Fruit fly (Drosophila melanogaster) whole organism, adult: Measurements from ENCODE around the gene Aps.
A peak's percentile ranks its signal among the peaks of the same experiment; 100 is the strongest.

ENCODE experiments used
- CG11617 ChIP-seq: fragments of 200-800 bp; sonication (Bioruptor generic); optimal IDR thresholded peaks from 2 replicates; lab custom pipeline; 2017; ENCODE audit warnings: mild to moderate bottlenecking, missing biosample characterization, missing genetic modification reagents, missing genetic modification characterization
- CG12768 ChIP-seq: fragments of 200-800 bp; sonication (Bioruptor generic); optimal IDR thresholded peaks from 2 replicates; lab custom pipeline; 2017; ENCODE audit warnings: missing biosample characterization, missing genetic modification characterization, mild to moderate bottlenecking, moderate library complexity, missing genetic modification reagents
- CG14711 ChIP-seq: fragments of 200-800 bp; sonication (Bioruptor generic); optimal IDR thresholded peaks from 2 replicates; lab custom pipeline; 2018; ENCODE audit warnings: missing biosample characterization, mild to moderate bottlenecking, missing genetic modification characterization, moderate library complexity
- CG1620 ChIP-seq: fragments of 200-800 bp; sonication (Bioruptor generic); optimal IDR thresholded peaks from 2 replicates; lab custom pipeline; 2016; ENCODE audit warnings: missing biosample characterization, missing genetic modification characterization
- CG33017 ChIP-seq: fragments of 200-800 bp; sonication (Bioruptor generic); optimal IDR thresholded peaks from 2 replicates; lab custom pipeline; 2018; ENCODE audit warnings: missing biosample characterization, mild to moderate bottlenecking, missing genetic modification characterization, moderate library complexity
- CG5204 ChIP-seq: fragments of 200-800 bp; sonication (Bioruptor generic); optimal IDR thresholded peaks from 2 replicates; lab custom pipeline; 2016; ENCODE audit warnings: missing biosample characterization, missing genetic modification characterization
- CG7045 ChIP-seq: fragments of 200-800 bp; sonication (Bioruptor generic); optimal IDR thresholded peaks from 2 replicates; lab custom pipeline; 2017; ENCODE audit warnings: missing biosample characterization, mild to moderate bottlenecking, missing genetic modification characterization
- CG7101 ChIP-seq: fragments of 200-800 bp; sonication (Bioruptor generic); optimal IDR thresholded peaks from 2 replicates; lab custom pipeline; 2018; ENCODE audit warnings: missing biosample characterization, mild to moderate bottlenecking, missing genetic modification characterization, moderate library complexity
- Clk ChIP-seq: fragments of 200-800 bp; sonication (Bioruptor generic); optimal IDR thresholded peaks from 2 replicates; lab custom pipeline; 2017; ENCODE audit warnings: missing biosample characterization, missing genetic modification characterization
- Crg-1 ChIP-seq: fragments of 200-800 bp; sonication (Bioruptor generic); optimal IDR thresholded peaks from 2 replicates; lab custom pipeline; 2016; ENCODE audit warnings: missing biosample characterization, missing genetic modification characterization
- Hr96 ChIP-seq: fragments of 200-800 bp; sonication (Bioruptor generic); optimal IDR thresholded peaks from 2 replicates; lab custom pipeline; 2016; ENCODE audit warnings: missing biosample characterization, missing genetic modification characterization
- Mnt ChIP-seq: fragments of 200-800 bp; sonication (Bioruptor generic); optimal IDR thresholded peaks from 2 replicates; lab custom pipeline; 2016; ENCODE audit warnings: missing biosample characterization, mild to moderate bottlenecking, missing genetic modification characterization
- bab1 ChIP-seq: fragments of 200-800 bp; sonication (Bioruptor generic); optimal IDR thresholded peaks from 3 replicates; lab custom pipeline; 2019; ENCODE audit warnings: missing biosample characterization, mild to moderate bottlenecking, missing genetic modification characterization, moderate library complexity
- cic ChIP-seq: fragments of 200-800 bp; sonication (Bioruptor generic); optimal IDR thresholded peaks from 2 replicates; lab custom pipeline; 2017; ENCODE audit warnings: missing biosample characterization, mild to moderate bottlenecking, missing genetic modification characterization, moderate library complexity
- cnc ChIP-seq, 2 experiments: fragments of >200 bp; optimal IDR thresholded peaks; 2 replicates each; lab custom pipeline; 2017
- kay ChIP-seq: fragments of 200-800 bp; sonication (Bioruptor generic); peaks from one replicate; lab custom pipeline; 2016; ENCODE audit warnings: missing biosample characterization, missing genetic modification characterization, borderline replicate concordance
- ovo ChIP-seq: fragments of 200-800 bp; sonication (Bioruptor generic); optimal IDR thresholded peaks from 2 replicates; lab custom pipeline; 2016; ENCODE audit warnings: missing biosample characterization, missing genetic modification characterization
- pad ChIP-seq: fragments of 200-800 bp; sonication (Bioruptor generic); optimal IDR thresholded peaks from 3 replicates; lab custom pipeline; 2017; ENCODE audit warnings: missing biosample characterization, missing genetic modification characterization, mild to moderate bottlenecking, moderate library complexity, missing genetic modification reagents
- tj ChIP-seq: fragments of 200-800 bp; sonication (Bioruptor generic); optimal IDR thresholded peaks from 3 replicates; lab custom pipeline; 2017; ENCODE audit warnings: missing biosample characterization, mild to moderate bottlenecking, missing genetic modification characterization, moderate library complexity
- toe ChIP-seq: fragments of 200-800 bp; sonication (Bioruptor generic); optimal IDR thresholded peaks from 2 replicates; lab custom pipeline; 2016; ENCODE audit warnings: missing biosample characterization, missing genetic modification characterization

The Aps gene

dm6 chr3L:10855419-10856213 lies 43.3 kb downstream of the Aps start:
- TF ChIP-seq CG12768 (GFP tag; lab: Kevin White, UChicago): peak; percentile 54
- TF ChIP-seq CG5204: no peak
- peak; percentile 61 for TF ChIP-seq CG7101 (tag; lab: Kevin White, UChicago)
- TF ChIP-seq cic: no peak
- TF ChIP-seq toe (GFP tag; lab: Kevin White, UChicago): no peak
- TF ChIP-seq Crg-1: no peak
- TF ChIP-seq Mnt: no peak
- peak; percentile 19 for TF ChIP-seq pad
- no peak for TF ChIP-seq bab1
- TF ChIP-seq ovo (GFP tag; lab: Kevin White, UChicago): no peak
- peak; percentile 52 for TF ChIP-seq CG33017
- no peak for TF ChIP-seq CG1620
- no peak for TF ChIP-seq cnc (optimal IDR thresholded peaks at IDR 0.05; lab: Kevin White, UChicago)
- no peak for TF ChIP-seq Hr96 (GFP tag; lab: Kevin White, UChicago)
- TF ChIP-seq kay (GFP tag; lab: Kevin White, UChicago): no peak
- peak; percentile 35 for TF ChIP-seq Clk (GFP tag; lab: Kevin White, UChicago)
- peak; percentile 9 for TF ChIP-seq CG14711 (tag; lab: Kevin White, UChicago)
- no peak for TF ChIP-seq tj (GFP tag; lab: Kevin White, UChicago)
- peak; percentile 8 for TF ChIP-seq CG11617
- TF ChIP-seq CG7045 (GFP tag; lab: Kevin White, UChicago): peak; percentile 60

- TF ChIP-seq toe (GFP tag; lab: Kevin White, UChicago) (peak; percentile 15), CG11617 (peak; percentile 2), cnc (optimal IDR thresholded peaks at IDR 0.05; lab: Kevin White, UChicago) (no peak), cic (no peak), ovo (GFP tag; lab: Kevin White, UChicago) (no peak), CG14711 (tag; lab: Kevin White, UChicago) (no peak), CG7045 (GFP tag; lab: Kevin White, UChicago) (peak; percentile 23), CG1620 (no peak), kay (GFP tag; lab: Kevin White, UChicago) (peak; percentile 52), Crg-1 (no peak), CG12768 (GFP tag; lab: Kevin White, UChicago) (peak; percentile 29), Hr96 (GFP tag; lab: Kevin White, UChicago) (no peak), tj (GFP tag; lab: Kevin White, UChicago) (no peak), Mnt (no peak), pad (no peak), Clk (GFP tag; lab: Kevin White, UChicago) (no peak), CG33017 (peak; percentile 21), bab1 (no peak), CG5204 (peak; percentile 22), CG7101 (tag; lab: Kevin White, UChicago) (no peak)
Measured at dm6 chr3L:10854801-10855418, 44.0 kb downstream of the Aps start.

dm6 chr3L:10854026-10854425 lies 44.9 kb downstream of the Aps start:
- TF ChIP-seq Hr96 (GFP tag; lab: Kevin White, UChicago) (no peak), tj (GFP tag; lab: Kevin White, UChicago) (peak; percentile 77)

- TF ChIP-seq kay (GFP tag; lab: Kevin White, UChicago): no peak
- TF ChIP-seq cnc (optimal IDR thresholded peaks at IDR 0.05; lab: Kevin White, UChicago): no peak
- TF ChIP-seq pad: no peak
- TF ChIP-seq Hr96 (GFP tag; lab: Kevin White, UChicago): no peak
Measured at dm6 chr3L:10853618-10854017, 45.3 kb downstream of the Aps start.

dm6 chr3L:10853131-10853471 lies 45.8 kb downstream of the Aps start:
- no peak for TF ChIP-seq toe (GFP tag; lab: Kevin White, UChicago)
- TF ChIP-seq CG1620: no peak
- TF ChIP-seq Hr96 (GFP tag; lab: Kevin White, UChicago): no peak
- TF ChIP-seq CG7101 (tag; lab: Kevin White, UChicago): no peak
- TF ChIP-seq tj (GFP tag; lab: Kevin White, UChicago): peak; percentile 79

dm6 chr3L:10852347-10853130 lies 46.4 kb downstream of the Aps start:
- TF ChIP-seq CG5204 (no peak), Hr96 (GFP tag; lab: Kevin White, UChicago) (no peak), ovo (GFP tag; lab: Kevin White, UChicago) (no peak), toe (GFP tag; lab: Kevin White, UChicago) (peak; percentile 42), CG7045 (GFP tag; lab: Kevin White, UChicago) (peak; percentile 18), cnc (optimal IDR thresholded peaks at IDR 0.05; lab: Kevin White, UChicago) (no peak), kay (GFP tag; lab: Kevin White, UChicago) (no peak), CG7101 (tag; lab: Kevin White, UChicago) (no peak), CG12768 (GFP tag; lab: Kevin White, UChicago) (peak; percentile 64), CG11617 (peak; percentile 32), CG14711 (tag; lab: Kevin White, UChicago) (no peak), pad (no peak), tj (GFP tag; lab: Kevin White, UChicago) (peak; percentile 49), CG1620 (no peak)
